Worm (Caenorhabditis elegans) whole organism, young adult: Measurements from ENCODE around the gene ZC250.4.

Experiments
- C17E4.6 ChIP-seq: fragments of 200-800 bp; sonication (Bioruptor generic); IDR thresholded peaks from 2 replicates; pipeline ENCODE4 v1.3.6; 2022; ENCODE audit warnings: missing genetic modification reagents, missing genetic modification characterization, missing compliant biosample characterization
- F22D6.2 ChIP-seq: sonication (generic microtip); optimal IDR thresholded peaks from 2 replicates; lab custom pipeline; 2016; ENCODE audit warnings: mild to moderate bottlenecking, missing genetic modification characterization, missing compliant biosample characterization
- F23B12.7 ChIP-seq: sonication (generic microtip); optimal IDR thresholded peaks from 2 replicates; lab custom pipeline; 2017; ENCODE audit warnings: missing genetic modification characterization, mild to moderate bottlenecking, missing compliant biosample characterization, antibody characterized with exemption, moderate library complexity; ENCODE audit not compliant: insufficient read depth
- F33H1.4 ChIP-seq: fragments of 200-800 bp; sonication (Bioruptor generic); IDR thresholded peaks from 2 replicates; pipeline ENCODE4 v1.3.6; 2022; ENCODE audit warnings: missing genetic modification reagents, missing genetic modification characterization, missing compliant biosample characterization
- F52B5.7 ChIP-seq: sonication (generic microtip); optimal IDR thresholded peaks from 2 replicates; lab custom pipeline; 2016; ENCODE audit warnings: mild to moderate bottlenecking, missing genetic modification characterization, missing compliant biosample characterization
- F57A8.1 ChIP-seq: fragments of 200-800 bp; sonication (Bioruptor generic); optimal IDR thresholded peaks from 2 replicates; lab custom pipeline; 2018; ENCODE audit warnings: mild to moderate bottlenecking, missing genetic modification characterization, moderate library complexity, missing compliant biosample characterization
- F57C9.4 ChIP-seq: sonication (generic microtip); optimal IDR thresholded peaks from 2 replicates; lab custom pipeline; 2017; ENCODE audit warnings: mild to moderate bottlenecking, missing genetic modification characterization, missing compliant biosample characterization
- K12H6.12 ChIP-seq: fragments of 200-800 bp; sonication (Bioruptor generic); optimal IDR thresholded peaks from 2 replicates; lab custom pipeline; 2018; ENCODE audit warnings: mild to moderate bottlenecking, missing genetic modification characterization, missing compliant biosample characterization
- T07F8.4 ChIP-seq: sonication (generic microtip); optimal IDR thresholded peaks from 2 replicates; lab custom pipeline; 2016; ENCODE audit warnings: mild to moderate bottlenecking, missing genetic modification characterization, moderate library complexity, missing compliant biosample characterization
- Y79H2A.3 ChIP-seq: fragments of 200-800 bp; sonication (Bioruptor generic); conservative IDR thresholded peaks from 2 replicates; pipeline ENCODE4 v1.3.6; 2022; ENCODE audit warnings: missing genetic modification reagents, missing genetic modification characterization, missing compliant biosample characterization
- aptf-2 ChIP-seq: fragments of 200-800 bp; sonication (Bioruptor generic); conservative IDR thresholded peaks from 2 replicates; pipeline ENCODE4 v1.3.6; 2022; ENCODE audit warnings: missing genetic modification reagents, missing genetic modification characterization, missing compliant biosample characterization
- athp-1 ChIP-seq: sonication (generic microtip); optimal IDR thresholded peaks from 2 replicates; lab custom pipeline; 2017; ENCODE audit warnings: mild to moderate bottlenecking, missing genetic modification characterization, missing compliant biosample characterization
- attf-3 ChIP-seq: fragments of 200-800 bp; sonication (Bioruptor generic); conservative IDR thresholded peaks from 2 replicates; pipeline ENCODE4 v1.3.6; 2022; ENCODE audit warnings: missing genetic modification reagents, missing genetic modification characterization, missing compliant biosample characterization
- attf-5 ChIP-seq: fragments of 200-800 bp; sonication (Bioruptor generic); optimal IDR thresholded peaks from 2 replicates; lab custom pipeline; 2018; ENCODE audit warnings: mild to moderate bottlenecking, missing genetic modification characterization, missing compliant biosample characterization
- ceh-40 ChIP-seq: fragments of 200-800 bp; sonication (Bioruptor generic); IDR thresholded peaks from 2 replicates; pipeline ENCODE4 v1.3.6; 2022; ENCODE audit warnings: missing genetic modification characterization, missing compliant biosample characterization
- ceh-58 ChIP-seq: fragments of 200-800 bp; sonication (Bioruptor generic); IDR thresholded peaks from 2 replicates; pipeline ENCODE4 v1.3.6; 2022; ENCODE audit warnings: missing genetic modification characterization, missing compliant biosample characterization
- chd-7 ChIP-seq: sonication (generic microtip); optimal IDR thresholded peaks from 2 replicates; lab custom pipeline; 2016; ENCODE audit warnings: mild to moderate bottlenecking, missing genetic modification characterization, moderate library complexity, missing compliant biosample characterization
- dpff-1 ChIP-seq: sonication (generic microtip); optimal IDR thresholded peaks from 2 replicates; lab custom pipeline; 2017; ENCODE audit warnings: mild to moderate bottlenecking, missing genetic modification characterization, missing compliant biosample characterization
- dpl-1 ChIP-seq: fragments of 150-350 bp; optimal IDR thresholded peaks from 2 replicates; lab custom pipeline; 2014; ENCODE audit warnings: missing biosample characterization, missing genetic modification reagents, missing genetic modification characterization
- fkh-3 ChIP-seq: sonication (generic microtip); optimal IDR thresholded peaks from 2 replicates; lab custom pipeline; 2016; ENCODE audit warnings: mild to moderate bottlenecking, missing genetic modification characterization, missing compliant biosample characterization
- hlh-12 ChIP-seq: sonication (generic microtip); optimal IDR thresholded peaks from 2 replicates; lab custom pipeline; 2016; ENCODE audit warnings: missing genetic modification characterization, missing compliant biosample characterization
- hlh-26 ChIP-seq: fragments of 200-800 bp; sonication (Bioruptor generic); conservative IDR thresholded peaks from 2 replicates; pipeline ENCODE4 v1.3.6; 2022; ENCODE audit warnings: missing genetic modification reagents, missing genetic modification characterization, missing compliant biosample characterization
- hsf-1 ChIP-seq: fragments of 200-800 bp; sonication (Bioruptor generic); IDR thresholded peaks from 2 replicates; pipeline ENCODE4 v1.3.6; 2022; ENCODE audit warnings: missing genetic modification reagents, missing genetic modification characterization, missing compliant biosample characterization
- let-526 ChIP-seq: fragments of 200-800 bp; sonication (Bioruptor generic); IDR thresholded peaks from 2 replicates; pipeline ENCODE4 v1.3.6; 2022; ENCODE audit warnings: missing genetic modification reagents, missing genetic modification characterization, missing compliant biosample characterization
- lin-54 ChIP-seq: fragments of 200-800 bp; sonication (Bioruptor generic); optimal IDR thresholded peaks from 2 replicates; lab custom pipeline; 2018; ENCODE audit warnings: mild to moderate bottlenecking, missing genetic modification characterization, missing compliant biosample characterization
- lir-1 ChIP-seq: fragments of 200-800 bp; sonication (Bioruptor generic); conservative IDR thresholded peaks from 2 replicates; pipeline ENCODE4 v1.3.6; 2022; ENCODE audit warnings: missing genetic modification reagents, missing genetic modification characterization, missing compliant biosample characterization
- lsl-1 ChIP-seq: fragments of 200-800 bp; sonication (Bioruptor generic); optimal IDR thresholded peaks from 2 replicates; lab custom pipeline; 2018; ENCODE audit warnings: mild to moderate bottlenecking, missing genetic modification characterization, moderate library complexity, missing compliant biosample characterization
- lsy-27 ChIP-seq: sonication (generic microtip); optimal IDR thresholded peaks from 2 replicates; lab custom pipeline; 2017; ENCODE audit warnings: missing genetic modification characterization, mild to moderate bottlenecking, missing compliant biosample characterization, antibody characterized with exemption, missing genotype, borderline replicate concordance; ENCODE audit not compliant: insufficient read depth
- madf-10 ChIP-seq: sonication (generic microtip); optimal IDR thresholded peaks from 2 replicates; lab custom pipeline; 2016; ENCODE audit warnings: mild to moderate bottlenecking, missing genetic modification characterization, missing compliant biosample characterization
- madf-8 ChIP-seq: fragments of 200-800 bp; sonication (Bioruptor generic); conservative IDR thresholded peaks from 2 replicates; pipeline ENCODE4 v1.3.6; 2022; ENCODE audit warnings: missing genetic modification reagents, missing genetic modification characterization, missing compliant biosample characterization
- mcd-1 ChIP-seq: fragments of 200-800 bp; sonication (Bioruptor generic); IDR thresholded peaks from 2 replicates; pipeline ENCODE4 v1.3.6; 2022; ENCODE audit warnings: missing genetic modification reagents, missing genetic modification characterization, missing compliant biosample characterization
- mel-28 ChIP-seq: sonication (generic microtip); optimal IDR thresholded peaks from 2 replicates; lab custom pipeline; 2016; ENCODE audit warnings: borderline replicate concordance, mild to moderate bottlenecking, missing genetic modification characterization, missing compliant biosample characterization
- nfya-1 ChIP-seq: sonication (generic microtip); optimal IDR thresholded peaks from 2 replicates; lab custom pipeline; 2017; ENCODE audit warnings: antibody characterized with exemption, missing compliant biosample characterization, missing genetic modification characterization, borderline replicate concordance; ENCODE audit not compliant: insufficient read depth
- nfyb-1 ChIP-seq: fragments of 200-800 bp; sonication (Bioruptor generic); IDR thresholded peaks from 2 replicates; pipeline ENCODE4 v1.3.6; 2022; ENCODE audit warnings: missing genetic modification reagents, missing genetic modification characterization, missing compliant biosample characterization
- nhr-120 ChIP-seq: fragments of 200-800 bp; sonication (Bioruptor generic); IDR thresholded peaks from 2 replicates; pipeline ENCODE4 v1.3.6; 2022; ENCODE audit warnings: missing genetic modification characterization, missing compliant biosample characterization
- nhr-179 ChIP-seq: sonication (generic microtip); optimal IDR thresholded peaks from 2 replicates; lab custom pipeline; 2016; ENCODE audit warnings: mild to moderate bottlenecking, missing genetic modification characterization, missing compliant biosample characterization
- nhr-27 ChIP-seq: fragments of 200-800 bp; sonication (Bioruptor generic); optimal IDR thresholded peaks from 2 replicates; lab custom pipeline; 2018; ENCODE audit warnings: mild to moderate bottlenecking, missing genetic modification characterization, moderate library complexity, missing compliant biosample characterization
- nhr-90 ChIP-seq: sonication (generic microtip); optimal IDR thresholded peaks from 2 replicates; lab custom pipeline; 2016; ENCODE audit warnings: missing genotype, mild to moderate bottlenecking, missing genetic modification characterization, missing compliant biosample characterization
- pha-4 ChIP-seq: fragments of 150-350 bp; sonication (generic microtip); optimal IDR thresholded peaks from 2 replicates; lab custom pipeline; 2014; ENCODE audit warnings: missing biosample characterization, missing genetic modification reagents, missing genetic modification characterization
- repo-1 ChIP-seq: sonication (generic microtip); optimal IDR thresholded peaks from 2 replicates; lab custom pipeline; 2017; ENCODE audit warnings: mild to moderate bottlenecking, missing genetic modification characterization, missing compliant biosample characterization
- rpc-1 ChIP-seq, 2 experiments: fragments of 150-350 bp in 1 of 2; sonication (generic microtip) in 1 of 2; optimal IDR thresholded peaks; 2 replicates each; lab custom pipeline; 2014 to 2018; ENCODE audit warnings: missing biosample characterization in 1 of 2, missing genetic modification characterization in 1 of 2, missing genetic modification reagents in 1 of 2, missing genotype in 1 of 2
- snpc-1.1 ChIP-seq: sonication (generic microtip); optimal IDR thresholded peaks from 2 replicates; lab custom pipeline; 2017; ENCODE audit warnings: missing genetic modification characterization, mild to moderate bottlenecking, missing compliant biosample characterization, antibody characterized with exemption, moderate library complexity, missing genotype, missing genetic modification reagents; ENCODE audit not compliant: insufficient read depth
- tbp1 ChIP-seq: fragments of 200-800 bp; sonication (Bioruptor generic); optimal IDR thresholded peaks from 2 replicates; lab custom pipeline; 2018; ENCODE audit warnings: mild to moderate bottlenecking, missing genetic modification characterization, missing compliant biosample characterization
- tbx-9 ChIP-seq: sonication (generic microtip); optimal IDR thresholded peaks from 2 replicates; lab custom pipeline; 2016; ENCODE audit warnings: borderline replicate concordance, missing genetic modification characterization, inconsistent platforms, missing compliant biosample characterization
- zim-3 ChIP-seq: sonication (generic microtip); optimal IDR thresholded peaks from 2 replicates; lab custom pipeline; 2017; ENCODE audit warnings: mild to moderate bottlenecking, missing genetic modification characterization, moderate library complexity, missing compliant biosample characterization
- ztf-18 ChIP-seq: sonication (generic microtip); optimal IDR thresholded peaks from 2 replicates; lab custom pipeline; 2016; ENCODE audit warnings: missing genotype, mild to moderate bottlenecking, missing genetic modification characterization, missing compliant biosample characterization

Gene ZC250.4

ce11 chrV:5843415-5844337, 30.7 kb upstream of the ZC250.4 start:
- no peak for TF ChIP-seq F57A8.1 (GFP tag; lab: Kevin White, UChicago)
- no peak for TF ChIP-seq tbx-9 (tag; lab: Kevin White, UChicago)
- TF ChIP-seq madf-10 (tag; lab: Kevin White, UChicago): peak; percentile 40
- peak; percentile 19 for TF ChIP-seq attf-5 (GFP tag; lab: Kevin White, UChicago)
- TF ChIP-seq Y79H2A.3: peak; percentile 38; the same call in 1 of the 2 replicates
- TF ChIP-seq tbp1: peak; percentile 12
- TF ChIP-seq nhr-90 (tag; lab: Kevin White, UChicago): no peak
- no peak for TF ChIP-seq lsl-1 (GFP tag; lab: Kevin White, UChicago)
- TF ChIP-seq snpc-1.1: no peak
- no peak for TF ChIP-seq F57C9.4
- TF ChIP-seq nhr-179 (tag; lab: Kevin White, UChicago): no peak
- TF ChIP-seq T07F8.4 (tag; lab: Kevin White, UChicago): no peak
- peak; percentile 44 for TF ChIP-seq chd-7 (tag; lab: Kevin White, UChicago)
- TF ChIP-seq mel-28 (tag; lab: Kevin White, UChicago): no peak
- TF ChIP-seq fkh-3: peak; percentile 40
- peak; percentile 17; the same call in 1 of the 2 replicates for TF ChIP-seq mcd-1 (GFP tag; lab: Robert Waterston, UW)
- peak; percentile 31 for TF ChIP-seq F23B12.7
- no peak for TF ChIP-seq nfya-1
- no peak for TF ChIP-seq nhr-27 (tag; lab: Kevin White, UChicago)
- no peak for TF ChIP-seq nfyb-1 (GFP tag; lab: Robert Waterston, UW)
- TF ChIP-seq zim-3 (tag; lab: Kevin White, UChicago): no peak
- no peak for TF ChIP-seq F33H1.4
- TF ChIP-seq attf-3 (GFP tag; lab: Robert Waterston, UW): no peak
- no peak for TF ChIP-seq K12H6.12 (tag; lab: Kevin White, UChicago)
- no peak for TF ChIP-seq F22D6.2 (tag; lab: Kevin White, UChicago)
- no peak for TF ChIP-seq aptf-2 (GFP tag; lab: Robert Waterston, UW)
- TF ChIP-seq dpl-1: no peak
- TF ChIP-seq nhr-120 (GFP tag; lab: Robert Waterston, UW): 0 out of 2 replicates have a peak, but pooled peaks have one; percentile 21
- TF ChIP-seq hlh-26 (GFP tag; lab: Robert Waterston, UW): no peak
- TF ChIP-seq hsf-1 (GFP tag; lab: Robert Waterston, UW): no peak
- peak; percentile 17 for TF ChIP-seq lin-54
- TF ChIP-seq ceh-58 (GFP tag; lab: Robert Waterston, UW): 0 out of 2 replicates have a peak, but pooled peaks have one; percentile 5
- TF ChIP-seq C17E4.6 (GFP tag; lab: Robert Waterston, UW): 0 out of 2 replicates have a peak, but pooled peaks have one; percentile 21
- TF ChIP-seq pha-4: peak; percentile 85
- no peak for TF ChIP-seq F52B5.7 (tag; lab: Kevin White, UChicago)
- TF ChIP-seq madf-8 (GFP tag; lab: Robert Waterston, UW): 0 out of 2 replicates have a peak, but pooled peaks have one; percentile 14
- TF ChIP-seq lir-1 (GFP tag; lab: Robert Waterston, UW): peak; percentile 32; the same call in 1 of the 2 replicates
- peak; percentile 21 for TF ChIP-seq ztf-18 (tag; lab: Kevin White, UChicago)
- peak; percentile 6 for TF ChIP-seq repo-1
- no peak for TF ChIP-seq hlh-12
- no peak for TF ChIP-seq let-526 (GFP tag; lab: Robert Waterston, UW)
- TF ChIP-seq athp-1 (tag; lab: Kevin White, UChicago): no peak
- TF ChIP-seq ceh-40: no peak
- no peak for TF ChIP-seq rpc-1 (optimal IDR thresholded peaks at IDR 0.05; lab: Kevin White, UChicago)
- TF ChIP-seq rpc-1 (tag; optimal IDR thresholded peaks at IDR 0.05; lab: Kevin White, UChicago): no peak
- TF ChIP-seq lsy-27 (tag; lab: Kevin White, UChicago): no peak
- TF ChIP-seq dpff-1: no peak
